Fruit fly (Drosophila melanogaster) S2 (cell line): ENCODE measurements around the gene CG18048.

Experiments used
- CG8478 ChIP-seq: fragments of >200 bp; optimal IDR thresholded peaks from 2 replicates; lab custom pipeline; 2018
- CTCF ChIP-seq, 2 experiments: fragments of >200 bp; optimal IDR thresholded peaks; 2 replicates each; lab custom pipeline; 2018

DNA sequence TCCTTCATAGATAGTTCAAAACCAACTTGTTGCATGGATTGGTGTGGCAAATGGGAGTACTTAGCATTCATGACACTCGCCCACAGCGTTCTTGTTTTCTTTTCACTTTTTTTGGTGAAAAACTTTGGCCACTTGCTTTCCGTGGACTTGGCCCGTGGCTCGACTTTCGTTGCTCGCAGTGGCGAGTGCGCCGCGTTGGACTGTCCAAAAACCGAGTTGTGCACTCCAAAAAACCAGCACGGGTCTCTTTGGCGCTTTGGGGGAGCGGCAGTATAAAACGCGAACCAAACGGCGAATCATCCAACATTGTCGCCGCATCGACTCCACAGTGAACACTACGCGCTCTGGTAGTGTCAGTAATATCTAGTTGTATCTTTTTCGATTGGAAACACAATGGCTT lies 6.1 kb upstream of the CG18048 start, which contains the start of gene Osi20:
- TF ChIP-seq CG8478 (lab: Kevin White, UChicago) (no peak), CTCF (optimal IDR thresholded peaks at IDR 0.05; lab: Kevin White, UChicago) (no peak)
